Fruit fly (Drosophila melanogaster) whole organism, embryonic: ENCODE results near the gene crc.
A peak's percentile ranks its signal among the peaks of the same experiment; 100 is the strongest.

ENCODE experiments used
- Adf1 ChIP-seq: fragments of 200-800 bp; sonication (Bioruptor generic); IDR thresholded peaks from 2 replicates; pipeline ENCODE4 v1.3.6; 2022; ENCODE audit warnings: missing biosample characterization, missing genetic modification characterization
- Antp ChIP-seq: fragments of 200-800 bp; sonication (Bioruptor generic); optimal IDR thresholded peaks from 3 replicates; lab custom pipeline; 2016; ENCODE audit warnings: missing biosample characterization, missing genetic modification characterization
- BEAF-32 ChIP-seq: fragments of 200-800 bp; sonication (Bioruptor generic); optimal IDR thresholded peaks from 3 replicates; lab custom pipeline; 2017; ENCODE audit warnings: missing biosample characterization, missing genetic modification characterization, mild to moderate bottlenecking, moderate library complexity, missing genetic modification reagents
- Bgb ChIP-seq: fragments of 200-800 bp; sonication (Bioruptor generic); IDR thresholded peaks from 2 replicates; pipeline ENCODE4 v1.3.6; 2022; ENCODE audit warnings: missing biosample characterization, missing genetic modification characterization; ENCODE audit not compliant: partially characterized antibody
- CG10543 ChIP-seq: fragments of 200-800 bp; sonication (Bioruptor generic); optimal IDR thresholded peaks from 3 replicates; lab custom pipeline; 2017; ENCODE audit warnings: missing biosample characterization, mild to moderate bottlenecking, missing genetic modification characterization, moderate library complexity
- CG11723 ChIP-seq: fragments of 200-800 bp; sonication (Bioruptor generic); optimal IDR thresholded peaks from 2 replicates; lab custom pipeline; 2017; ENCODE audit warnings: missing biosample characterization, mild to moderate bottlenecking, missing genetic modification characterization
- CG12299 ChIP-seq: fragments of 200-800 bp; sonication (Bioruptor generic); optimal IDR thresholded peaks from 2 replicates; lab custom pipeline; 2018; ENCODE audit warnings: missing biosample characterization, mild to moderate bottlenecking, missing genetic modification characterization
- CG1603 ChIP-seq: fragments of 200-800 bp; sonication (Bioruptor generic); optimal IDR thresholded peaks from 2 replicates; lab custom pipeline; 2019; ENCODE audit warnings: missing biosample characterization, mild to moderate bottlenecking, missing genetic modification characterization, moderate library complexity
- CG17186 ChIP-seq: fragments of 200-800 bp; sonication (Bioruptor generic); optimal IDR thresholded peaks from 3 replicates; lab custom pipeline; 2017; ENCODE audit warnings: missing biosample characterization, missing genetic modification reagents, missing genetic modification characterization
- CG2116 ChIP-seq: fragments of 200-800 bp; sonication (Bioruptor generic); optimal IDR thresholded peaks from 3 replicates; lab custom pipeline; 2018; ENCODE audit warnings: missing biosample characterization, mild to moderate bottlenecking, missing genetic modification characterization
- CG2129 ChIP-seq: fragments of 200-800 bp; sonication (Bioruptor generic); IDR thresholded peaks from 2 replicates; pipeline ENCODE4 v1.3.6; 2022; ENCODE audit warnings: missing biosample characterization, missing genetic modification characterization; ENCODE audit not compliant: partially characterized antibody
- CG33557 ChIP-seq: fragments of 200-800 bp; sonication (Bioruptor generic); optimal IDR thresholded peaks from 2 replicates; lab custom pipeline; 2019; ENCODE audit warnings: missing biosample characterization, mild to moderate bottlenecking, missing genetic modification characterization, moderate library complexity
- CG34376 ChIP-seq: fragments of 200-800 bp; sonication (Bioruptor generic); optimal IDR thresholded peaks from 2 replicates; lab custom pipeline; 2018; ENCODE audit warnings: missing biosample characterization, mild to moderate bottlenecking, missing genetic modification characterization
- CG6689 ChIP-seq: fragments of 200-800 bp; sonication (Bioruptor generic); IDR thresholded peaks from 2 replicates; pipeline ENCODE4 v1.3.6; 2022; ENCODE audit warnings: missing biosample characterization, missing genetic modification characterization
- CG6854 ChIP-seq: fragments of 200-800 bp; sonication (Bioruptor generic); optimal IDR thresholded peaks from 3 replicates; lab custom pipeline; 2017; ENCODE audit warnings: missing biosample characterization, mild to moderate bottlenecking, missing genetic modification characterization
- CHES-1-like ChIP-seq: fragments of 200-800 bp; sonication (Bioruptor generic); optimal IDR thresholded peaks from 2 replicates; lab custom pipeline; 2016; ENCODE audit warnings: missing biosample characterization, missing genetic modification characterization
- Dip3 ChIP-seq: fragments of 200-800 bp; sonication (Bioruptor generic); optimal IDR thresholded peaks from 3 replicates; lab custom pipeline; 2016; ENCODE audit warnings: missing biosample characterization, missing genetic modification characterization
- Eip74EF ChIP-seq, 2 experiments: fragments of 200-800 bp in 1 of 2; fragments of >200 bp in 1 of 2; sonication (Bioruptor generic) in 1 of 2; optimal IDR thresholded peaks; 2 replicates each; lab custom pipeline; 2017 to 2019; ENCODE audit warnings: missing biosample characterization in 2 of 2, missing genetic modification characterization in 2 of 2, mild to moderate bottlenecking in 1 of 2, moderate library complexity in 1 of 2
- Elba2 ChIP-seq: fragments of 200-800 bp; sonication (Bioruptor generic); optimal IDR thresholded peaks from 3 replicates; lab custom pipeline; 2016; ENCODE audit warnings: missing biosample characterization, missing genetic modification characterization
- Fer2 ChIP-seq: fragments of 200-800 bp; sonication (Bioruptor generic); optimal IDR thresholded peaks from 2 replicates; lab custom pipeline; 2018; ENCODE audit warnings: missing biosample characterization, mild to moderate bottlenecking, missing genetic modification characterization, moderate library complexity
- Gsc ChIP-seq: fragments of 200-800 bp; sonication (Bioruptor generic); IDR thresholded peaks from 2 replicates; pipeline ENCODE4 v1.3.6; 2022; ENCODE audit warnings: missing biosample characterization, missing genetic modification characterization
- HLH3B ChIP-seq: fragments of 200-800 bp; sonication (Bioruptor generic); IDR thresholded peaks from 2 replicates; pipeline ENCODE4 v1.3.6; 2022; ENCODE audit warnings: missing biosample characterization, missing genetic modification characterization
- HLH54F ChIP-seq: fragments of 200-800 bp; sonication (Bioruptor generic); optimal IDR thresholded peaks from 3 replicates; lab custom pipeline; 2016; ENCODE audit warnings: missing biosample characterization, missing genetic modification characterization
- Hey ChIP-seq: fragments of 200-800 bp; sonication (Bioruptor generic); optimal IDR thresholded peaks from 3 replicates; lab custom pipeline; 2018; ENCODE audit warnings: missing biosample characterization, mild to moderate bottlenecking, missing genetic modification characterization
- Hr39 ChIP-seq: fragments of >200 bp; optimal IDR thresholded peaks from 2 replicates; lab custom pipeline; 2017
- Hsf ChIP-seq: fragments of 200-800 bp; sonication (Bioruptor generic); optimal IDR thresholded peaks from 3 replicates; lab custom pipeline; 2016; ENCODE audit warnings: missing biosample characterization, missing genetic modification characterization
- Jarid2 ChIP-seq: fragments of 200-800 bp; sonication (Bioruptor generic); optimal IDR thresholded peaks from 3 replicates; lab custom pipeline; 2017; ENCODE audit warnings: mild to moderate bottlenecking, missing biosample characterization, missing genetic modification reagents, missing genetic modification characterization
- Lhr ChIP-seq: fragments of 200-800 bp; sonication (Bioruptor generic); optimal IDR thresholded peaks from 3 replicates; lab custom pipeline; 2017; ENCODE audit warnings: mild to moderate bottlenecking, missing biosample characterization, missing genetic modification reagents, missing genetic modification characterization
- Lim3 ChIP-seq: fragments of 200-800 bp; sonication (Bioruptor generic); IDR thresholded peaks from 2 replicates; pipeline ENCODE4 v1.3.6; 2022; ENCODE audit warnings: missing biosample characterization, missing genetic modification characterization
- MBD-R2 ChIP-seq: fragments of 200-800 bp; sonication (Bioruptor generic); IDR thresholded peaks from 2 replicates; pipeline ENCODE4 v1.3.6; 2022; ENCODE audit warnings: missing biosample characterization, missing genetic modification characterization
- NFAT ChIP-seq: fragments of 200-800 bp; sonication (Bioruptor generic); IDR thresholded peaks from 2 replicates; pipeline ENCODE4 v1.3.6; 2022; ENCODE audit warnings: missing biosample characterization, missing genetic modification characterization
- Six4 ChIP-seq: fragments of 200-800 bp; sonication (Bioruptor generic); optimal IDR thresholded peaks from 2 replicates; lab custom pipeline; 2016; ENCODE audit warnings: missing biosample characterization, missing genetic modification characterization
- Spps ChIP-seq: fragments of 200-800 bp; sonication (Bioruptor generic); optimal IDR thresholded peaks from 2 replicates; lab custom pipeline; 2018; ENCODE audit warnings: missing biosample characterization, mild to moderate bottlenecking, missing genetic modification characterization
- Usf ChIP-seq: fragments of 200-800 bp; sonication (Bioruptor generic); optimal IDR thresholded peaks from 2 replicates; lab custom pipeline; 2017; ENCODE audit warnings: missing genotype, missing biosample characterization, missing genetic modification characterization
- abd-A ChIP-seq: fragments of 200-800 bp; sonication (Bioruptor generic); optimal IDR thresholded peaks from 3 replicates; lab custom pipeline; 2019; ENCODE audit warnings: missing biosample characterization, mild to moderate bottlenecking, missing genetic modification characterization, moderate library complexity
- al ChIP-seq: fragments of 200-800 bp; sonication (Bioruptor generic); IDR thresholded peaks from 2 replicates; pipeline ENCODE4 v1.3.6; 2022; ENCODE audit warnings: missing biosample characterization, missing genetic modification characterization
- chinmo ChIP-seq: fragments of 200-800 bp; sonication (Bioruptor generic); IDR thresholded peaks from 4 replicates; pipeline ENCODE4 v1.3.6; 2022; ENCODE audit warnings: missing biosample characterization, missing genetic modification characterization; ENCODE audit not compliant: partially characterized antibody
- crp ChIP-seq, 2 experiments: fragments of 200-800 bp; sonication (Bioruptor generic); optimal IDR thresholded peaks; 2 replicates in 1 of 2; 3 replicates in 1 of 2; lab custom pipeline; 2017; ENCODE audit warnings: missing biosample characterization in 2 of 2, missing genetic modification characterization in 2 of 2, mild to moderate bottlenecking in 1 of 2, moderate library complexity in 1 of 2
- dm ChIP-seq: fragments of 200-800 bp; sonication (Bioruptor generic); optimal IDR thresholded peaks from 3 replicates; lab custom pipeline; 2016; ENCODE audit warnings: missing biosample characterization, missing genetic modification characterization
- fd102C ChIP-seq: fragments of 200-800 bp; sonication (Bioruptor generic); optimal IDR thresholded peaks from 2 replicates; lab custom pipeline; 2018; ENCODE audit warnings: missing biosample characterization, mild to moderate bottlenecking, missing genetic modification characterization, moderate library complexity
- mirr ChIP-seq: fragments of 200-800 bp; sonication (Bioruptor generic); optimal IDR thresholded peaks from 3 replicates; lab custom pipeline; 2018; ENCODE audit warnings: missing biosample characterization, mild to moderate bottlenecking, missing genetic modification characterization
- nau ChIP-seq: fragments of 200-800 bp; sonication (Bioruptor generic); optimal IDR thresholded peaks from 3 replicates; lab custom pipeline; 2017; ENCODE audit warnings: missing biosample characterization, mild to moderate bottlenecking, missing genetic modification characterization, missing genetic modification reagents
- nerfin-2 ChIP-seq: fragments of 200-800 bp; sonication (Bioruptor generic); IDR thresholded peaks from 2 replicates; pipeline ENCODE4 v1.3.6; 2022; ENCODE audit warnings: missing biosample characterization, missing genetic modification characterization; ENCODE audit not compliant: partially characterized antibody
- org-1 ChIP-seq: fragments of 200-800 bp; sonication (Bioruptor generic); optimal IDR thresholded peaks from 2 replicates; lab custom pipeline; 2017; ENCODE audit warnings: missing biosample characterization, missing genetic modification characterization
- p53 ChIP-seq: fragments of 200-800 bp; sonication (Bioruptor generic); optimal IDR thresholded peaks from 2 replicates; lab custom pipeline; 2016; ENCODE audit warnings: missing biosample characterization, missing genetic modification characterization
- stc ChIP-seq: fragments of 200-800 bp; sonication (Bioruptor generic); IDR thresholded peaks from 2 replicates; pipeline ENCODE4 v1.3.6; 2022; ENCODE audit warnings: missing biosample characterization, missing genetic modification characterization
- wdn ChIP-seq: fragments of 200-800 bp; sonication (Bioruptor generic); IDR thresholded peaks from 2 replicates; pipeline ENCODE4 v1.3.6; 2022; ENCODE audit warnings: missing biosample characterization, missing genetic modification characterization
- z ChIP-seq: fragments of 200-800 bp; sonication (Bioruptor generic); IDR thresholded peaks from 3 replicates; pipeline ENCODE4 v1.3.6; 2022; ENCODE audit warnings: missing biosample characterization, missing genetic modification characterization
- zfh2 ChIP-seq: fragments of 200-800 bp; sonication (Bioruptor generic); optimal IDR thresholded peaks from 2 replicates; lab custom pipeline; 2016; ENCODE audit warnings: missing biosample characterization, missing genetic modification characterization

The crc gene

DNA sequence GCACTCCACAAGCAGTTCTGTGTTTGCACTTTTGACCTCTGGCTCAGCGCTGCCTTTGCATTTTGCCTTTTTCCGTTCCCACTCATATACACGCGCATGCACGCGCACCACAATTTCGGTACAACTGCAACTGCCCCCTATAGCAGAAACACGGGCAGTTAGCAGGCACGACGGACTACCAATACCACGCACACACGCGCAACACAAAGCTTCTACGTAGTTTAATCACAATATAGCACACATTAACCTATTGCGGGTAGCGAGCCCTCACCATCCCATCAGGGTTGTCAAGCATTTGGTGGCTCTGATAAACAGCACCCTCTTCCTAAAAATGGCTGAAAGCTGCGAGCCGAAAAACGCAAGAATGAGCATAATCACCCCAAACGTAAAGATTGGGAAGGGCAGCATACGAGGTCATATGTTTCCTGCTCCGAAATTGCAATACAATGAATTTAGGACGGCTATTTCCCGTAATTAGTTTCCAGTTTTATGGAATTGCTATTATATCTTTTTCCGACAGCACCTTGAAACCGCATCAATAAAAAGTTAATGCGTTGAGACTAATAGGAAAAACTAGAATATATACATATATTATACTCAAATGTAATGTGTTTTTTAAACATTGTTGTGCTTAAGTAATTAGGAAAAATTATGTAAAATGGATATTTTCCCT lies 776 bp upstream of the crc start, which contains the start of gene Mondo (continued):
- TF ChIP-seq Hey (tag; lab: Kevin White, UChicago) (no peak), CG2129 (GFP tag; lab: Robert Waterston, UW) (no peak), stc (GFP tag; lab: Robert Waterston, UW) (peak; percentile 42; the same call in 1 of the 2 replicates), Antp (GFP tag; lab: Kevin White, UChicago) (peak; percentile 27), wdn (no peak), CG11723 (GFP tag; lab: Kevin White, UChicago) (no peak), CG6689 (GFP tag; lab: Robert Waterston, UW) (peak; percentile 57; the same call in 1 of the 2 replicates), Bgb (GFP tag; lab: Robert Waterston, UW) (peak; percentile 30; the same call in 1 of the 2 replicates), zfh2 (peak; percentile 34), fd102C (no peak), MBD-R2 (GFP tag; lab: Robert Waterston, UW) (peak; percentile 58), Spps (tag; lab: Kevin White, UChicago) (no peak), org-1 (GFP tag; lab: Kevin White, UChicago) (no peak), BEAF-32 (GFP tag; lab: Kevin White, UChicago) (no peak), Lhr (GFP tag; lab: Kevin White, UChicago) (peak; percentile 39), Elba2 (GFP tag; lab: Kevin White, UChicago) (no peak), CG2116 (GFP tag; lab: Kevin White, UChicago) (no peak), dm (GFP tag; lab: Kevin White, UChicago) (peak; percentile 7), HLH3B (GFP tag; lab: Robert Waterston, UW) (0 out of 2 replicates have a peak, but pooled peaks have one; percentile 35), Gsc (no peak), CG34376 (GFP tag; lab: Kevin White, UChicago) (peak; percentile 71), nerfin-2 (GFP tag; lab: Robert Waterston, UW) (no peak), abd-A (peak; percentile 72), Hr39 (lab: Kevin White, UChicago) (no peak), p53 (GFP tag; lab: Kevin White, UChicago) (no peak), Adf1 (GFP tag; lab: Robert Waterston, UW) (0 out of 2 replicates have a peak, but pooled peaks have one; percentile 13), CG6854 (no peak), crp (GFP tag; optimal IDR thresholded peaks at IDR 0.05; lab: Kevin White, UChicago) (peak in 1 of 2 experiments; percentile 58), Eip74EF (GFP tag; optimal IDR thresholded peaks at IDR 0.05; lab: Kevin White, UChicago) (no peak), CG1603 (tag; lab: Kevin White, UChicago) (peak; percentile 71), Jarid2 (no peak), Lim3 (no peak), nau (no peak), NFAT (no peak; the same call in 1 of the 2 replicates), Hsf (no peak), CG12299 (tag; lab: Kevin White, UChicago) (no peak), mirr (GFP tag; lab: Kevin White, UChicago) (peak; percentile 28), chinmo (peak; percentile 69; the same call in 2 of the 4 replicates), Usf (GFP tag; lab: Kevin White, UChicago) (peak; percentile 16), z (GFP tag; lab: Robert Waterston, UW) (no peak), Fer2 (tag; lab: Kevin White, UChicago) (no peak), Dip3 (no peak), CG10543 (GFP tag; lab: Kevin White, UChicago) (peak; percentile 11), CHES-1-like (GFP tag; lab: Kevin White, UChicago) (peak; percentile 4), Six4 (GFP tag; lab: Kevin White, UChicago) (no peak), CG17186 (peak; percentile 29), HLH54F (peak; percentile 29), al (GFP tag; lab: Robert Waterston, UW) (peak; percentile 36; the same call in 1 of the 2 replicates), CG33557 (no peak)
